Worm (Caenorhabditis elegans) whole organism, L3 larva: ENCODE measurements around the gene Y54G2A.32.
"Not testable (repeated sequence)": the region's sequence is repeated elsewhere in the genome, so short reads cannot be mapped to it uniquely, and the experiment has no call there.

Experiments
- ceh-9 ChIP-seq: sonication (generic microtip); optimal IDR thresholded peaks from 2 replicates; lab custom pipeline; 2018; ENCODE audit warnings: missing biosample characterization, missing genetic modification characterization
- elt-2 ChIP-seq: sonication (generic microtip); optimal IDR thresholded peaks from 2 replicates; lab custom pipeline; 2016; ENCODE audit warnings: missing genetic modification reagents, mild to moderate bottlenecking, missing genetic modification characterization, missing compliant biosample characterization
- fos-1 ChIP-seq: fragments of 150-350 bp; optimal IDR thresholded peaks from 2 replicates; lab custom pipeline; 2014; ENCODE audit warnings: missing biosample characterization, missing genetic modification characterization
- lsy-12 ChIP-seq: sonication (generic microtip); optimal IDR thresholded peaks from 2 replicates; lab custom pipeline; 2016; ENCODE audit warnings: mild to moderate bottlenecking, missing genetic modification characterization, missing compliant biosample characterization

DNA sequence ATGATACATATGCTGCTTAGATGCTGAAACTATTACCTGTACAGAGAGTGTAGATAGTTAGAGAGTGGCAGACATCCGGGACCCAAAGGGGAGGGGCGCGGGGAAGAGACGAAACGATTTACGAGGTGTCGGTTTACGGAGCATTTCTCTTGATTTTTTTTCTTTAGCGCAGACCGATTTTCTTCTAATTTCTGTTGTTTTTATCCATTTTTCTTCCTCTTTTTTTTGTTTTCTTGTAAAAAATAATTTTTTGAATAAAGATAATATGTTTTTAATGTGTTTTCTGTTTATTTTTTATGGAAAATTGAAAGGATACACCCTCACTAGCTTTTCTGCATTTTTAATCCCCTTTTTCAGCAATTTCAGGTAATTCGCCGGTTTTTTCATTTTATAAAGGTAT lies 25.9 kb upstream of the Y54G2A.32 start, which contains the start of gene Y54G2A.72:
- TF ChIP-seq fos-1; ceh-9 (tag; lab: Kevin White, UChicago); lsy-12 (tag; lab: Kevin White, UChicago); elt-2 (tag; lab: Kevin White, UChicago): not testable (repeated sequence)
